Worm (Caenorhabditis elegans): ENCODE data around the gene C34F11.8.

ce11 chrII:5199497-5199896, 11.3 kb downstream of the C34F11.8 start, which contains the start of gene msp-50:
- TF ChIP-seq nfya-1 (tag; optimal IDR thresholded peaks at IDR 0.05; ENCODE audit: borderline replicate concordance, insufficient read depth), result no peak
- no peak for TF ChIP-seq atf-7 (tag; optimal IDR thresholded peaks at IDR 0.05)
- TF ChIP-seq hmg-20 (GFP tag; IDR thresholded peaks at IDR 0.05), result no peak
- TF ChIP-seq madf-10 (tag; optimal IDR thresholded peaks at IDR 0.05), result no peak
- TF ChIP-seq tbp1 (GFP tag; optimal IDR thresholded peaks at IDR 0.05), result no peak
- TF ChIP-seq chd-7 (tag; optimal IDR thresholded peaks at IDR 0.05), result no peak
- TF ChIP-seq lag-1 (GFP tag; IDR thresholded peaks at IDR 0.05), result no peak
- no peak for TF ChIP-seq unc-62 (GFP tag; optimal IDR thresholded peaks at IDR 0.05)
- no peak for TF ChIP-seq ama-1 (optimal IDR thresholded peaks at IDR 0.05)
- TF ChIP-seq ama-1 (GFP tag; optimal IDR thresholded peaks at IDR 0.05), result no peak
